Worm (Caenorhabditis elegans): ENCODE measurements around the gene sucl-1.

Gene sucl-1

DNA sequence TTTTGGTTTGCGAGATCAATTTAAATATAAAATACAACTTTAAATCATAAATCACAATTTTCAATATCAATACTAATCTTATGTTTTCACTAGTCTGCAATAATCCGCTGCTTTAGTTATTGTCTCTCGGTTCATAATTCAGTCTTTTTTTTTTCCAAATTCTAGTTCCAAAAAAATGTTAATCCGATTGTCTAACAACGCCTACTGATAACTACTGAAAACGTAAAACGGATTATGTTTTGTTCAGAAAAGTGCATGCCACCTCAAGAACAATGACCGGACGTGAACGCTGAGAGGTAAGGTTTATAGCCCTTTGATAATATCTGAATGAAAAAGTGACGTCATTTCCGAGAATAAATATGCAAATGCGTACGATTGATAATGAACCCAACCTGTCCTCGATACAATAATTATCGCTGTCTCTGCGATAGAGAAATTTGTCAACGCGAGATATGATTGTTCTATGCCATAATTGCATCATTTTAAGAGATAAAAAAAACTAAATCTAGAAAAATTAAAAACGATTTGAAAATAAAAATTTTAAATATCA, 39.4 kb downstream of the sucl-1 start, which contains the start of gene sprr-2 (continued):
- TF ChIP-seq nhr-10 (tag; optimal IDR thresholded peaks at IDR 0.05), result no peak
- TF ChIP-seq lir-3 (tag; optimal IDR thresholded peaks at IDR 0.05), result no peak
- no peak for TF ChIP-seq tag-97 (GFP tag; IDR thresholded peaks at IDR 0.05)
- TF ChIP-seq ceh-62 (tag; optimal IDR thresholded peaks at IDR 0.05), result no peak
- TF ChIP-seq duxl-1 (tag; optimal IDR thresholded peaks at IDR 0.05; ENCODE audit: poor library complexity), result no peak
- TF ChIP-seq ceh-20 (GFP tag; IDR thresholded peaks at IDR 0.05), result no peak
- TF ChIP-seq mdl-1 (tag; optimal IDR thresholded peaks at IDR 0.05), result no peak
- no peak for TF ChIP-seq nhr-76 (tag; optimal IDR thresholded peaks at IDR 0.05)

DNA sequence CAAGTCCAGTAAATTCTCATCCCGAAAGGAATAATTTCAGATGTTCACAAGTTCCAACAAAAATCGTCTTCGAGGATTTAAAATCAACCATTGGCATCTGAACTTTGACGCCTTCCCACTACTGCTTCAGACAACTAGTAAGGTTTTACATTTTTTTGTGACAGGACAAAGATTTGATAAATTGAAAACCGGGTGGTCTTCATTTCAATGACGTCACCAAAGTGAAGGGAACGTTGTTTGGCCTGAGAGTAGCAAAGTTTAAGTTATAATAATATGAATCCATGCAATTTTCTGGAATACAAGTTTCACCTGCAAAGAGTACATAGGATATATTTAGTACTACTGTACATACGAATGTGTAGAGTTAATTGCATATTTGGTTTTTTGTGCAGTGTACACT, 40.3 kb downstream of the sucl-1 start:
- TF ChIP-seq aly-2 (tag; optimal IDR thresholded peaks at IDR 0.05) (no peak), saeg-2 (GFP tag; IDR thresholded peaks at IDR 0.05) (no peak), nhr-25 (tag; optimal IDR thresholded peaks at IDR 0.05; ENCODE audit: borderline replicate concordance, insufficient read depth) (no peak), egl-27 (tag; optimal IDR thresholded peaks at IDR 0.05) (no peak), T26A8.4 (GFP tag; IDR thresholded peaks at IDR 0.05) (no peak), aha-1 (tag) (peak; percentile 95), zip-2 (tag; optimal IDR thresholded peaks at IDR 0.05) (no peak), ceh-32 (tag; optimal IDR thresholded peaks at IDR 0.05; ENCODE audit: poor library complexity) (no peak), sdz-12 (GFP tag; optimal IDR thresholded peaks at IDR 0.05) (no peak), lir-3 (tag; optimal IDR thresholded peaks at IDR 0.05) (no peak), ces-1 (GFP tag; optimal IDR thresholded peaks at IDR 0.05) (no peak), unc-62 (GFP tag; optimal IDR thresholded peaks at IDR 0.05 in 1 of 2) (peak in 1 of 2 experiments; percentile 36), unc-62 (tag; optimal IDR thresholded peaks at IDR 0.05) (no peak), lin-13 (GFP tag; optimal IDR thresholded peaks at IDR 0.05) (no peak), lim-7 (GFP tag; IDR thresholded peaks at IDR 0.05) (no peak)

DNA sequence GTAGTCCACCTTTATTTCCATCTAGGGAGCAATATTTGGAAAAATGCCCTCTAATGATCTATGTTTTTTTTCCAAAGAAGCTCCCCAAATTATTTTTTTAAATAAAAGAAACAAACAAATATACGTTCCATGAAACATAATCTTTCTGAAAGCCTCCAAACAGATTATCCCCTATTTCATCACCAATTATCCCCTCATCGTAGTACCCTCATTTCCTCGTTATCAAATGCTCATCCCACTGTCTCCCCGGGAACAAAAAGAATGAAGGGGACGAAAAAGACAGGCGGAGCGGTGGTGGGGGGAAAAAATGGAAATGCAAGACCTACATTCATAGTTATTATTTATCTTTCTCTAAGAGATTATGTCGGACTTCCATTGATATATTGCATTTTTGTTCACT, 43.6 kb downstream of the sucl-1 start:
- TF ChIP-seq set-16 (GFP tag; IDR thresholded peaks at IDR 0.05), result no peak
- TF ChIP-seq aha-1 (tag), result peak; percentile 28

DNA sequence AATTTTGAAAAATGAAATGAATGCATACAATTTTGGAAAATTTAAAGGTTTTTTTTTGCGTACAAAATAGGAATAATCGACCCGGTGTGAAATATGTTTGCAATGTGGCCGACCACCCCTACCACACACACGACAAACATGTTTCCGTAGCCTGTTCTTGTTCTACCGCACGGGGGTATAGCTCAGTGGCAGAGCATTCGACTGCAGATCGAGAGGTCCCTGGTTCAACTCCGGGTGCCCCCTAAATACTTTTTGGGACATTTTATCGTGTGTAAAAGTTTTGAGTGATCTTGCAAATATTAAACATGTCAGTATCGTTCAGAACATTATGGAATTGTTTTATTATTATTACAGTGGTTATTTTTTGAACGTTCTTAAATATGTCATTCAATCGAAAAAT, 50.9 kb downstream of the sucl-1 start:
- TF ChIP-seq dmd-9 (GFP tag; IDR thresholded peaks at IDR 0.05) (peak; percentile 68), F26F4.8 (GFP tag; conservative IDR thresholded peaks at IDR 0.05) (peak; percentile 80), unc-39 (tag; optimal IDR thresholded peaks at IDR 0.05) (no peak), snpc-1.2 (GFP tag; IDR thresholded peaks at IDR 0.05) (peak; percentile 82), skn-1 (tag; optimal IDR thresholded peaks at IDR 0.05) (no peak), fos-1 (tag; optimal IDR thresholded peaks at IDR 0.05) (no peak), nhr-237 (tag; optimal IDR thresholded peaks at IDR 0.05) (no peak), set-16 (GFP tag; IDR thresholded peaks at IDR 0.05) (no peak; the same call in 1 of the 2 replicates), ceh-28 (tag; optimal IDR thresholded peaks at IDR 0.05) (no peak), daf-8 (GFP tag; IDR thresholded peaks at IDR 0.05) (no peak), sdz-12 (GFP tag; optimal IDR thresholded peaks at IDR 0.05) (no peak), php-3 (GFP tag; IDR thresholded peaks at IDR 0.05) (peak; percentile 69; the same call in 1 of the 2 replicates), snpc-4 (tag; optimal IDR thresholded peaks at IDR 0.05) (no peak), ceh-82 (tag; optimal IDR thresholded peaks at IDR 0.05) (no peak), dpl-1 (GFP tag; optimal IDR thresholded peaks at IDR 0.05) (no peak), attf-4 (tag; optimal IDR thresholded peaks at IDR 0.05) (no peak), egl-27 (tag; optimal IDR thresholded peaks at IDR 0.05) (no peak), dve-1 (tag; optimal IDR thresholded peaks at IDR 0.05; ENCODE audit: insufficient read depth) (peak; percentile 64), dmd-6 (GFP tag; IDR thresholded peaks at IDR 0.05) (peak; percentile 76), nhr-28 (tag; optimal IDR thresholded peaks at IDR 0.05) (peak; percentile 13), nhr-25 (tag; optimal IDR thresholded peaks at IDR 0.05; ENCODE audit: borderline replicate concordance, insufficient read depth) (peak; percentile 9), aly-2 (tag; optimal IDR thresholded peaks at IDR 0.05) (no peak), unc-130 (GFP tag; optimal IDR thresholded peaks at IDR 0.05) (no peak), nhr-41 (GFP tag; IDR thresholded peaks at IDR 0.05) (0 out of 2 replicates have a peak, but pooled peaks have one; percentile 55), pqm-1 (tag; optimal IDR thresholded peaks at IDR 0.05) (no peak), mep-1 (tag; optimal IDR thresholded peaks at IDR 0.05) (peak; percentile 72), zip-11 (GFP tag; IDR thresholded peaks at IDR 0.05) (no peak), Y105C5A.15 (GFP tag; IDR thresholded peaks at IDR 0.05) (peak; percentile 90), hlh-11 (tag; optimal IDR thresholded peaks at IDR 0.05) (no peak), T20F7.1 (GFP tag; optimal IDR thresholded peaks at IDR 0.05) (peak; percentile 22)
